Fruit fly (Drosophila melanogaster) whole organism, prepupa: ENCODE data around the gene Corp.

ENCODE experiments used
- CG10669 ChIP-seq: fragments of 200-800 bp; sonication (Bioruptor generic); optimal IDR thresholded peaks from 3 replicates; lab custom pipeline; 2018; ENCODE audit warnings: missing biosample characterization, mild to moderate bottlenecking, missing genetic modification characterization, moderate library complexity
- CG11294 ChIP-seq: fragments of 200-800 bp; sonication (Bioruptor generic); IDR thresholded peaks from 2 replicates; pipeline ENCODE4 v1.3.6; 2022; ENCODE audit warnings: missing biosample characterization, missing genetic modification characterization
- CG11762 ChIP-seq: fragments of 200-800 bp; sonication (Bioruptor generic); optimal IDR thresholded peaks from 3 replicates; lab custom pipeline; 2016; ENCODE audit warnings: missing biosample characterization, missing genetic modification characterization; ENCODE audit not compliant: insufficient read depth
- CG15336 ChIP-seq: fragments of 200-800 bp; sonication (Bioruptor generic); IDR thresholded peaks from 2 replicates; pipeline ENCODE4 v1.3.6; 2022; ENCODE audit warnings: missing biosample characterization, missing genetic modification characterization
- CG16779 ChIP-seq: fragments of 200-800 bp; sonication (Bioruptor generic); optimal IDR thresholded peaks from 3 replicates; lab custom pipeline; 2017; ENCODE audit warnings: missing biosample characterization, mild to moderate bottlenecking, missing genetic modification characterization
- CG31627 ChIP-seq: fragments of 200-800 bp; sonication (Bioruptor generic); optimal IDR thresholded peaks from 3 replicates; lab custom pipeline; 2016; ENCODE audit warnings: missing biosample characterization, missing genetic modification characterization
- CG34406 ChIP-seq: fragments of 200-800 bp; sonication (Bioruptor generic); optimal IDR thresholded peaks from 3 replicates; lab custom pipeline; 2016; ENCODE audit warnings: missing biosample characterization, missing genetic modification characterization
- CG3919 ChIP-seq: fragments of 200-800 bp; sonication (Bioruptor generic); optimal IDR thresholded peaks from 3 replicates; lab custom pipeline; 2016; ENCODE audit warnings: missing biosample characterization, missing genetic modification characterization
- CG4318 ChIP-seq: fragments of 200-800 bp; sonication (Bioruptor generic); optimal IDR thresholded peaks from 3 replicates; lab custom pipeline; 2017; ENCODE audit warnings: missing biosample characterization, mild to moderate bottlenecking, missing genetic modification characterization
- CG6163 ChIP-seq: fragments of 200-800 bp; sonication (Bioruptor generic); IDR thresholded peaks from 3 replicates; pipeline ENCODE4 v1.3.6; 2022; ENCODE audit warnings: missing biosample characterization, missing genetic modification characterization
- CG6276 ChIP-seq: fragments of 200-800 bp; sonication (Bioruptor generic); optimal IDR thresholded peaks from 2 replicates; lab custom pipeline; 2017; ENCODE audit warnings: missing biosample characterization, mild to moderate bottlenecking, missing genetic modification characterization
- CG6792 ChIP-seq: fragments of 200-800 bp; sonication (Bioruptor generic); optimal IDR thresholded peaks from 3 replicates; lab custom pipeline; 2016; ENCODE audit warnings: missing biosample characterization, missing genetic modification characterization
- CG6808 ChIP-seq: fragments of 200-800 bp; sonication (Bioruptor generic); optimal IDR thresholded peaks from 3 replicates; lab custom pipeline; 2017; ENCODE audit warnings: missing biosample characterization, missing genetic modification characterization, mild to moderate bottlenecking, moderate library complexity, missing genetic modification reagents
- CG8319 ChIP-seq: fragments of 200-800 bp; sonication (Bioruptor generic); optimal IDR thresholded peaks from 3 replicates; lab custom pipeline; 2016; ENCODE audit warnings: missing biosample characterization, missing genetic modification characterization
- CG8632 ChIP-seq: fragments of 200-800 bp; sonication (Bioruptor generic); optimal IDR thresholded peaks from 3 replicates; lab custom pipeline; 2016; ENCODE audit warnings: missing biosample characterization, missing genetic modification characterization
- Eip75B ChIP-seq: fragments of 200-800 bp; sonication (Bioruptor generic); optimal IDR thresholded peaks from 3 replicates; lab custom pipeline; 2016; ENCODE audit warnings: missing biosample characterization, missing genetic modification characterization
- Eip93F ChIP-seq: fragments of 200-800 bp; sonication (Bioruptor generic); optimal IDR thresholded peaks from 2 replicates; lab custom pipeline; 2016; ENCODE audit warnings: missing biosample characterization, mild to moderate bottlenecking, missing genetic modification characterization
- Ets21C ChIP-seq: fragments of 200-800 bp; sonication (Bioruptor generic); optimal IDR thresholded peaks from 3 replicates; lab custom pipeline; 2016; ENCODE audit warnings: missing biosample characterization, missing genetic modification characterization
- Ets96B ChIP-seq: fragments of 200-800 bp; optimal IDR thresholded peaks from 2 replicates; lab custom pipeline; 2019; ENCODE audit warnings: missing biosample characterization, mild to moderate bottlenecking, missing genetic modification characterization, moderate library complexity
- Gug ChIP-seq: fragments of 200-800 bp; sonication (Bioruptor generic); IDR thresholded peaks from 2 replicates; pipeline ENCODE4 v1.3.6; 2022; ENCODE audit warnings: missing biosample characterization, missing genetic modification characterization
- Hr38 ChIP-seq: sonication (Bioruptor generic); optimal IDR thresholded peaks from 2 replicates; lab custom pipeline; 2016; ENCODE audit warnings: missing biosample characterization, missing genetic modification characterization
- Hr4 ChIP-seq: fragments of 200-800 bp; sonication (Bioruptor generic); optimal IDR thresholded peaks from 3 replicates; lab custom pipeline; 2016; ENCODE audit warnings: missing biosample characterization, missing genetic modification characterization
- Lpt ChIP-seq: fragments of 200-800 bp; sonication (Bioruptor generic); optimal IDR thresholded peaks from 3 replicates; lab custom pipeline; 2016; ENCODE audit warnings: missing biosample characterization, missing genetic modification characterization
- Met ChIP-seq: fragments of 200-800 bp; sonication (Bioruptor generic); optimal IDR thresholded peaks from 3 replicates; lab custom pipeline; 2016; ENCODE audit warnings: missing biosample characterization, missing genetic modification characterization
- Smox ChIP-seq: fragments of 200-800 bp; sonication (Bioruptor generic); optimal IDR thresholded peaks from 3 replicates; lab custom pipeline; 2016; ENCODE audit warnings: missing biosample characterization, missing genetic modification characterization
- Sox102F ChIP-seq: fragments of 200-800 bp; sonication (Bioruptor generic); optimal IDR thresholded peaks from 2 replicates; lab custom pipeline; 2016; ENCODE audit warnings: missing biosample characterization, mild to moderate bottlenecking, missing genetic modification characterization
- Sox14 ChIP-seq: fragments of 200-800 bp; sonication (Bioruptor generic); optimal IDR thresholded peaks from 3 replicates; lab custom pipeline; 2016; ENCODE audit warnings: missing biosample characterization, missing genetic modification characterization
- Sox15 ChIP-seq: fragments of 200-800 bp; sonication (Bioruptor generic); optimal IDR thresholded peaks from 3 replicates; lab custom pipeline; 2016; ENCODE audit warnings: missing biosample characterization, missing genetic modification characterization
- achi ChIP-seq: fragments of 200-800 bp; sonication (Bioruptor generic); optimal IDR thresholded peaks from 3 replicates; lab custom pipeline; 2016; ENCODE audit warnings: missing biosample characterization, missing genetic modification characterization
- acj6 ChIP-seq: fragments of 200-800 bp; sonication (Bioruptor generic); optimal IDR thresholded peaks from 3 replicates; lab custom pipeline; 2016; ENCODE audit warnings: missing biosample characterization, missing genetic modification characterization
- cyc ChIP-seq: fragments of 200-800 bp; sonication (Bioruptor generic); optimal IDR thresholded peaks from 3 replicates; lab custom pipeline; 2016; ENCODE audit warnings: missing biosample characterization, missing genetic modification characterization
- dac ChIP-seq: fragments of 200-800 bp; sonication (Bioruptor generic); optimal IDR thresholded peaks from 2 replicates; lab custom pipeline; 2017; ENCODE audit warnings: missing biosample characterization, mild to moderate bottlenecking, missing genetic modification characterization
- dsx ChIP-seq: fragments of 200-800 bp; optimal IDR thresholded peaks from 3 replicates; lab custom pipeline; 2019; ENCODE audit warnings: missing biosample characterization, mild to moderate bottlenecking, missing genetic modification characterization, moderate library complexity; ENCODE audit not compliant: poor library complexity, severe bottlenecking
- eg ChIP-seq: fragments of 200-800 bp; sonication (Bioruptor generic); IDR thresholded peaks from 3 replicates; pipeline ENCODE4 v1.3.6; 2022; ENCODE audit warnings: missing biosample characterization, missing genetic modification characterization
- esn ChIP-seq: fragments of 200-800 bp; sonication (Bioruptor generic); optimal IDR thresholded peaks from 2 replicates; lab custom pipeline; 2016; ENCODE audit warnings: missing biosample characterization, mild to moderate bottlenecking, missing genetic modification characterization, moderate library complexity
- fd59A ChIP-seq: fragments of 200-800 bp; sonication (Bioruptor generic); optimal IDR thresholded peaks from 2 replicates; lab custom pipeline; 2017; ENCODE audit warnings: missing biosample characterization, mild to moderate bottlenecking, missing genetic modification characterization, missing genetic modification reagents
- fd85E ChIP-seq: fragments of 200-800 bp; sonication (Bioruptor generic); optimal IDR thresholded peaks from 3 replicates; lab custom pipeline; 2016; ENCODE audit warnings: missing biosample characterization, missing genetic modification characterization
- fkh ChIP-seq: fragments of 200-800 bp; sonication (Bioruptor generic); optimal IDR thresholded peaks from 3 replicates; lab custom pipeline; 2017; ENCODE audit warnings: missing biosample characterization, mild to moderate bottlenecking, missing genetic modification characterization, moderate library complexity
- lz ChIP-seq: fragments of 200-800 bp; sonication (Bioruptor generic); optimal IDR thresholded peaks from 3 replicates; lab custom pipeline; 2016; ENCODE audit warnings: missing biosample characterization, missing genetic modification characterization
- net ChIP-seq: fragments of 200-800 bp; sonication (Bioruptor generic); optimal IDR thresholded peaks from 3 replicates; lab custom pipeline; 2016; ENCODE audit warnings: missing biosample characterization, missing genetic modification characterization
- pdm3 ChIP-seq: fragments of 200-800 bp; sonication (Bioruptor generic); optimal IDR thresholded peaks from 3 replicates; lab custom pipeline; 2016; ENCODE audit warnings: missing biosample characterization, missing genetic modification characterization
- salr ChIP-seq, 2 experiments: fragments of 200-800 bp; sonication (Bioruptor generic); optimal IDR thresholded peaks; 3 replicates each; lab custom pipeline; 2016 to 2018; ENCODE audit warnings: missing biosample characterization in 2 of 2, missing genetic modification characterization in 2 of 2, mild to moderate bottlenecking in 1 of 2
- ss ChIP-seq, 2 experiments: fragments of 200-800 bp; sonication (Bioruptor generic); optimal IDR thresholded peaks; 2 replicates in 1 of 2; 3 replicates in 1 of 2; lab custom pipeline; 2017 to 2018; ENCODE audit warnings: mild to moderate bottlenecking in 2 of 2, missing biosample characterization in 2 of 2, missing genetic modification characterization in 2 of 2, moderate library complexity in 1 of 2
- svp ChIP-seq: fragments of 200-800 bp; sonication (Bioruptor generic); peaks from one replicate; lab custom pipeline; 2016; ENCODE audit warnings: missing biosample characterization, missing genetic modification characterization
- topi ChIP-seq: fragments of 200-800 bp; sonication (Bioruptor generic); optimal IDR thresholded peaks from 3 replicates; lab custom pipeline; 2016; ENCODE audit warnings: missing biosample characterization, missing genetic modification characterization

The Corp gene

DNA sequence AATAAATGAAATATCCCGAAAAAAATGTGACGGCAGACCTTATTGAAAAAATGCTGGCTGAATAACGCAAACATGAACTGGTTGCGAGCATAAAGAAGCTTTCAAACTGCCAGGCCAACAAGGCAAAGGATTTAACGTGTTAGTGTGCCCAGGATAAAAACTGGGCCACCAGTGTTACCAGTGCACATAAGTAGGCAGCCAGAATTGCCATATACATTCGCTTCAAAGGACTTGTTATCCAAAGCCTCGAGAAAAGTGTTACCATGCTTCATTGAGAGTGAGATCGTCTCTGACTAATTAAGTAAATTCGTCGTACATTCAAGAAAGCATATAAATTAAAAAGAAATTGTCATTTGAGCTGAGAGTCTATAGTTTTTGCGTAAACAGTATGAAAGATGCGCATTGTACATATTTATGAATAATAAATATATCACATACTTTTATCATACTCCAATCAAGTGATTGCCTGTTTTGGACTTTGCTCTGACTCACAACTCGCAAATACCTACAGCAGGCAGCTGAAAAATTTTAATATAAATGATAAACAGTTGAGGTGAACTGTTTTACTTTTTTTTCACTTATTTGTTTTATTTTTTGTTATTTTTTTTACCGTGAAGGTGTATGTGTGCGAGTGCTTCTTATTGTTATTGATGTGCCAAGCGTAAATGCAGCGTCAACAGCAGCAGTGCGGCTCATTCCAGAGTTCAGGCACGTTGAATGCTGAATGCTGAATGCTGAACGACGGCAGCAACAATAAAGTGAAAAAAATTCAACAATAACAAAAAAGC, 39.8 kb downstream of the Corp start (continued):
- peak; percentile 52 for TF ChIP-seq CG34406 (GFP tag; lab: Kevin White, UChicago)
- TF ChIP-seq CG10669 (GFP tag; lab: Kevin White, UChicago): peak; percentile 34
- TF ChIP-seq Lpt (GFP tag; lab: Kevin White, UChicago): no peak
- TF ChIP-seq svp (GFP tag; lab: Kevin White, UChicago): peak; percentile 57
- TF ChIP-seq topi: peak; percentile 5
- TF ChIP-seq pdm3 (GFP tag; lab: Kevin White, UChicago): peak; percentile 7
- TF ChIP-seq Sox102F (GFP tag; lab: Kevin White, UChicago): peak; percentile 33
- no peak for TF ChIP-seq CG6792 (GFP tag; lab: Kevin White, UChicago)
- TF ChIP-seq, all 60 proteins: peak for 21

DNA sequence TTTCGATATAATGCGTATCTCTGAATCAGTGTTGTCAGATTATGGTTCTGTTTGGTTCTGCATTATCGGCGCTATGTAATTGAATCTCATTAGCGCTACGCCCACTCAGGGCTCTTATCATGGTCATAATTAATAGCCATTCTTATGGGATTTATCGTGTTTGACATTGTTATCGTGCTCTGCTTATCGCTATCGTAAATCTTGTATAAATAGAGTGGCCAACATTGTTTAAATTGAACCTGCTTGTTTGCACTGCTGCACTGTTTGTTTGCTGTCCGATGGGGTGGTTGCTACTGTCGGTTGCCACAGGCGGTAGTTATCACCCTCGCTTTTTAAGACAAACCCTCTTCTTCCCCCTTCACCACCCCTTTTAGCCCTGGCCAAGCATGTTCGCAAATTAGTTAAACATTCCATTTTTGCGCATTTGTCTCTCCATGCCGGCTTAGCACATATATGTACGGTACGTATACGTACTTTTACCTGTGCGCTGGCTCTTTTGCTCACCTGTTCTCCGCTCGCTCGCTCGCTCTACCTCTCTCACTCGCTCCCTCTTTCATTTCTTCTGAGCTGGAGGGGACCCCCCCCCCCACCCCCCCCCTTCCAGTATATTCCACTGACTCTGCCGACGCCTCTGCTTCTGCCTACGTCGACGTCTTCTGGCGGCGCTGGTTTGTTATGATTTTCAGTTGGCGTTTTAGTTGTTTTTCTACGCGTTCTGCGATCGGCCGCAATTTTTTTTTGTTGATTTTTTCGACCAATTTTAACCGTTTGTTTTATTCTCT, 41.1 kb downstream of the Corp start:
- 0 out of 2 replicates have a peak, but pooled peaks have one; percentile 13 for TF ChIP-seq Gug
- no peak for TF ChIP-seq dac
- no peak for TF ChIP-seq esn (GFP tag; lab: Kevin White, UChicago)
- TF ChIP-seq CG10669 (GFP tag; lab: Kevin White, UChicago): peak; percentile 48
- TF ChIP-seq Eip75B (GFP tag; lab: Kevin White, UChicago): peak; percentile 26
- no peak for TF ChIP-seq Hr38
- no peak for TF ChIP-seq Sox14 (GFP tag; lab: Kevin White, UChicago)
- no peak for TF ChIP-seq lz
- no peak for TF ChIP-seq CG4318 (GFP tag; lab: Kevin White, UChicago)
- TF ChIP-seq achi (GFP tag; lab: Kevin White, UChicago): peak; percentile 26
- peak; percentile 20 for TF ChIP-seq acj6 (GFP tag; lab: Kevin White, UChicago)
- TF ChIP-seq CG31627 (GFP tag; lab: Kevin White, UChicago): no peak
- no peak for TF ChIP-seq Smox (GFP tag; lab: Kevin White, UChicago)
- peak; percentile 49 for TF ChIP-seq CG34406 (GFP tag; lab: Kevin White, UChicago)
- peak; percentile 30 for TF ChIP-seq CG3919
- peak; percentile 16 for TF ChIP-seq Sox102F (GFP tag; lab: Kevin White, UChicago)
- peak; percentile 93 for TF ChIP-seq fkh
- no peak for TF ChIP-seq fd85E (GFP tag; lab: Kevin White, UChicago)
- TF ChIP-seq Met (GFP tag; lab: Kevin White, UChicago): no peak
- TF ChIP-seq CG8632 (GFP tag; lab: Kevin White, UChicago): peak; percentile 53
- peak; percentile 60 for TF ChIP-seq net (GFP tag; lab: Kevin White, UChicago)
- TF ChIP-seq salr (GFP tag; optimal IDR thresholded peaks at IDR 0.05; lab: Kevin White, UChicago): peak in 1 of 2 experiments; percentile 3
- TF ChIP-seq cyc (GFP tag; lab: Kevin White, UChicago): no peak
- peak; percentile 15; the same call in 1 of the 2 replicates for TF ChIP-seq CG15336 (GFP tag; lab: Robert Waterston, UW)
- TF ChIP-seq CG6792 (GFP tag; lab: Kevin White, UChicago): peak; percentile 50
- TF ChIP-seq CG11762 (GFP tag; lab: Kevin White, UChicago): peak; percentile 2
- no peak for TF ChIP-seq Sox15 (GFP tag; lab: Kevin White, UChicago)
- peak; percentile 30 for TF ChIP-seq CG6276 (GFP tag; lab: Kevin White, UChicago)
- TF ChIP-seq pdm3 (GFP tag; lab: Kevin White, UChicago): peak; percentile 39
- peak; percentile 13 for TF ChIP-seq fd59A (GFP tag; lab: Kevin White, UChicago)
- TF ChIP-seq ss (GFP tag; optimal IDR thresholded peaks at IDR 0.05; lab: Kevin White, UChicago): peak; percentile 57 to 82
- TF ChIP-seq eg (GFP tag; lab: Robert Waterston, UW): peak; percentile 43; the same call in 1 of the 3 replicates
- no peak for TF ChIP-seq Hr4 (GFP tag; lab: Kevin White, UChicago)
- TF ChIP-seq CG6808: peak; percentile 66
- no peak for TF ChIP-seq Ets96B (tag; lab: Kevin White, UChicago)
- TF ChIP-seq Ets21C (GFP tag; lab: Kevin White, UChicago): no peak
- TF ChIP-seq CG6163 (GFP tag; lab: Robert Waterston, UW): peak; percentile 32; the same call in 1 of the 3 replicates
- TF ChIP-seq dsx (GFP tag; lab: Kevin White, UChicago): no peak
- no peak for TF ChIP-seq CG16779 (tag; lab: Kevin White, UChicago)
- TF ChIP-seq CG11294 (GFP tag; lab: Robert Waterston, UW): no peak
- TF ChIP-seq CG8319 (GFP tag; lab: Kevin White, UChicago): peak; percentile 3
- no peak for TF ChIP-seq Eip93F (GFP tag; lab: Kevin White, UChicago)
